Fruit fly (Drosophila melanogaster): ENCODE measurements around the gene ninaA.

Gene ninaA

dm6 chr2L:892461-892860 is 15.4 kb downstream of the ninaA start (continued):
- TF ChIP-seq Asciz (GFP tag; optimal IDR thresholded peaks at IDR 0.05) (no peak), jigr1 (GFP tag; IDR thresholded peaks at IDR 0.05) (no peak), CG1233 (GFP tag; optimal IDR thresholded peaks at IDR 0.05) (no peak), CG10565 (GFP tag; optimal IDR thresholded peaks at IDR 0.05) (no peak), ems (GFP tag; optimal IDR thresholded peaks at IDR 0.05) (peak; percentile 3), NC2β (GFP tag; optimal IDR thresholded peaks at IDR 0.05) (no peak), Ets97D (GFP tag; optimal IDR thresholded peaks at IDR 0.05) (no peak), Gug (GFP tag; IDR thresholded peaks at IDR 0.05) (peak; percentile 45; the same call in 2 of the 4 replicates), CG31224 (GFP tag; IDR thresholded peaks at IDR 0.05) (no peak), MTF-1 (GFP tag; optimal IDR thresholded peaks at IDR 0.05; ENCODE audit: borderline replicate concordance) (no peak), Ravus (GFP tag; IDR thresholded peaks at IDR 0.05) (no peak), Dbx (GFP tag; IDR thresholded peaks at IDR 0.05) (no peak), CG4328 (GFP tag; optimal IDR thresholded peaks at IDR 0.05) (no peak), CG31388 (GFP tag; optimal IDR thresholded peaks at IDR 0.05) (no peak), Oaz (GFP tag; IDR thresholded peaks at IDR 0.05) (no peak), cg (GFP tag; optimal IDR thresholded peaks at IDR 0.05) (no peak), wdn (GFP tag; IDR thresholded peaks at IDR 0.05) (peak; percentile 28; the same call in 1 of the 2 replicates), zen2 (GFP tag; IDR thresholded peaks at IDR 0.05; ENCODE audit: partially characterized antibody) (no peak), chinmo (GFP tag; IDR thresholded peaks at IDR 0.05; ENCODE audit: partially characterized antibody) (no peak), aop (GFP tag; IDR thresholded peaks at IDR 0.05) (no peak), hth (optimal IDR thresholded peaks at IDR 0.05) (no peak), pho (GFP tag; optimal IDR thresholded peaks at IDR 0.05) (no peak), cwo (GFP tag; optimal IDR thresholded peaks at IDR 0.05) (peak; percentile 25), Chrac-16 (GFP tag; optimal IDR thresholded peaks at IDR 0.05) (no peak), CG2712 (tag; optimal IDR thresholded peaks at IDR 0.05) (peak; percentile 21), pan (optimal IDR thresholded peaks at IDR 0.05) (no peak), pan (GFP tag; optimal IDR thresholded peaks at IDR 0.05 in 1 of 2, IDR thresholded peaks at IDR 0.05 in 1 of 2) (no peak), CG6765 (GFP tag; optimal IDR thresholded peaks at IDR 0.05) (no peak), CG17829 (tag; optimal IDR thresholded peaks at IDR 0.05) (peak; percentile 22), tio (GFP tag; optimal IDR thresholded peaks at IDR 0.05) (no peak), HmgZ (tag; optimal IDR thresholded peaks at IDR 0.05) (no peak), lbe (GFP tag; optimal IDR thresholded peaks at IDR 0.05) (no peak), pb (GFP tag; optimal IDR thresholded peaks at IDR 0.05) (no peak), bcd (GFP tag; optimal IDR thresholded peaks at IDR 0.05) (peak; percentile 34), hbn (GFP tag; IDR thresholded peaks at IDR 0.05; ENCODE audit: partially characterized antibody) (no peak), cato (GFP tag; optimal IDR thresholded peaks at IDR 0.05; ENCODE audit: borderline replicate concordance) (no peak), CG8765 (GFP tag; IDR thresholded peaks at IDR 0.05) (no peak), z (GFP tag; IDR thresholded peaks at IDR 0.05) (no peak), CG4360 (GFP tag; IDR thresholded peaks at IDR 0.05) (no peak), CG4730 (GFP tag; IDR thresholded peaks at IDR 0.05) (0 out of 2 replicates have a peak, but pooled peaks have one; percentile 22), gsb (GFP tag; IDR thresholded peaks at IDR 0.05) (no peak), CG4282 (GFP tag; optimal IDR thresholded peaks at IDR 0.05) (no peak), slp2 (GFP tag; optimal IDR thresholded peaks at IDR 0.05) (no peak), unpg (GFP tag; optimal IDR thresholded peaks at IDR 0.05) (peak; percentile 41), tap (tag; optimal IDR thresholded peaks at IDR 0.05) (no peak), knrl (GFP tag; IDR thresholded peaks at IDR 0.05; ENCODE audit: partially characterized antibody) (no peak), CG10274 (GFP tag; optimal IDR thresholded peaks at IDR 0.05) (no peak), vfl (GFP tag; optimal IDR thresholded peaks at IDR 0.05) (no peak), sna (GFP tag; IDR thresholded peaks at IDR 0.05; ENCODE audit: partially characterized antibody) (no peak), CG13894 (tag; optimal IDR thresholded peaks at IDR 0.05) (peak; percentile 47), CG13287 (GFP tag; IDR thresholded peaks at IDR 0.05; ENCODE audit: partially characterized antibody) (0 out of 2 replicates have a peak, but pooled peaks have one; percentile 16), nerfin-2 (GFP tag; IDR thresholded peaks at IDR 0.05; ENCODE audit: partially characterized antibody) (no peak)

Measured in whole organism, embryonic.